Worm (Caenorhabditis elegans) whole organism, early embryonic: ENCODE measurements around the gene F55G11.4.

ENCODE experiments used
- aly-1 ChIP-seq: sonication (generic microtip); optimal IDR thresholded peaks from 2 replicates; lab custom pipeline; 2016; ENCODE audit warnings: missing genetic modification characterization, missing compliant biosample characterization
- ama-1 ChIP-seq: fragments of 150-350 bp; optimal IDR thresholded peaks from 2 replicates; lab custom pipeline; 2014
- ceh-13 ChIP-seq: fragments of 200-800 bp; sonication (Bioruptor generic); optimal IDR thresholded peaks from 2 replicates; lab custom pipeline; 2018; ENCODE audit warnings: mild to moderate bottlenecking, missing genetic modification characterization, missing compliant biosample characterization
- ceh-36 ChIP-seq: sonication (generic microtip); optimal IDR thresholded peaks from 2 replicates; lab custom pipeline; 2016; ENCODE audit warnings: missing genetic modification characterization, inconsistent platforms, missing compliant biosample characterization
- flt-1 ChIP-seq: fragments of 200-800 bp; sonication (Bioruptor generic); IDR thresholded peaks from 2 replicates; pipeline ENCODE4 v1.3.6; 2022; ENCODE audit warnings: missing genetic modification characterization, missing compliant biosample characterization
- hmbx-1 ChIP-seq: sonication (generic microtip); optimal IDR thresholded peaks from 2 replicates; lab custom pipeline; 2016; ENCODE audit warnings: mild to moderate bottlenecking, missing genetic modification characterization, missing compliant biosample characterization
- hnd-1 ChIP-seq: sonication (generic microtip); optimal IDR thresholded peaks from 2 replicates; lab custom pipeline; 2016; ENCODE audit warnings: missing genetic modification characterization, missing compliant biosample characterization
- pes-1 ChIP-seq: fragments of 200-800 bp; sonication (Bioruptor generic); IDR thresholded peaks from 2 replicates; pipeline ENCODE4 v1.3.6; 2022; ENCODE audit warnings: missing genetic modification reagents, missing genetic modification characterization, missing compliant biosample characterization
- sea-1 ChIP-seq: fragments of 200-800 bp; sonication (Bioruptor generic); conservative IDR thresholded peaks from 2 replicates; pipeline ENCODE4 v1.3.6; 2022; ENCODE audit warnings: missing genetic modification characterization, missing compliant biosample characterization
- tbx-11 ChIP-seq: fragments of 200-800 bp; sonication (Bioruptor generic); IDR thresholded peaks from 2 replicates; pipeline ENCODE4 v1.3.6; 2022; ENCODE audit warnings: missing genetic modification characterization, missing compliant biosample characterization
- tbx-37 ChIP-seq: fragments of 200-800 bp; sonication (Bioruptor generic); conservative IDR thresholded peaks from 2 replicates; pipeline ENCODE4 v1.3.6; 2022; ENCODE audit warnings: missing genetic modification reagents, missing genetic modification characterization, missing compliant biosample characterization

DNA sequence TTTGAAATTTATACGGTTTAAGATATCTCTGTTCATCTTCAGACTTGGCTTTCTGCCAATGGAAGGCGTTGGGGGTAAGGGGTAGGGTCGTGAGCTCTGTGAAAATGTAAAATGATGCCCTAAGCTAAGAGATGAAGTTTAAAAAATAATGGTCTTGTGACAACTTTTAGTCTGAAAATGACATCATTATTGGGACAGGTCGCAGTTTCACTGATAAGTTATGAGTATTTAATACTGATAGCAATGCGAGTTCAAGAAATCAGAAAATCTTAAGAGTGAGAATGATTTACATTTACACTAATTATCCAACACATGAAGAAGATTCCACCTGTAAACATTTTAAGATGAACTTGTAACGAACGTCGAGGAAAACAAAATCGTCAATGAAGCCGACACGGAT, 8.8 kb upstream of the F55G11.4 start:
- TF ChIP-seq hmbx-1 (tag; lab: Kevin White, UChicago) (no peak), sea-1 (GFP tag; lab: Robert Waterston, UW) (no peak), ceh-36 (no peak), ama-1 (no peak), pes-1 (no peak), tbx-37 (no peak), hnd-1 (tag; lab: Kevin White, UChicago) (no peak), flt-1 (no peak), aly-1 (tag; lab: Kevin White, UChicago) (no peak), tbx-11 (no peak), ceh-13 (GFP tag; lab: Kevin White, UChicago) (no peak)
